Worm (Caenorhabditis elegans) whole organism, late embryonic: Measurements from ENCODE around the gene F02C12.1.

Experiments used
- C38D4.7 ChIP-seq: fragments of 200-800 bp; sonication (Bioruptor generic); optimal IDR thresholded peaks from 2 replicates; lab custom pipeline; 2018; ENCODE audit warnings: mild to moderate bottlenecking, missing genetic modification characterization, moderate library complexity, missing compliant biosample characterization
- K02D7.2 ChIP-seq: sonication (generic microtip); optimal IDR thresholded peaks from 2 replicates; lab custom pipeline; 2017; ENCODE audit warnings: mild to moderate bottlenecking, missing genetic modification characterization, missing compliant biosample characterization
- K09A11.1 ChIP-seq: sonication (generic microtip); optimal IDR thresholded peaks from 2 replicates; lab custom pipeline; 2017; ENCODE audit warnings: antibody characterized with exemption, mild to moderate bottlenecking, missing genetic modification characterization, missing compliant biosample characterization; ENCODE audit not compliant: insufficient read depth
- T23F11.4 ChIP-seq: fragments of 200-800 bp; sonication (Bioruptor generic); optimal IDR thresholded peaks from 2 replicates; lab custom pipeline; 2018; ENCODE audit warnings: mild to moderate bottlenecking, missing genetic modification characterization, missing compliant biosample characterization
- Y22D7AL.16 ChIP-seq: sonication (generic microtip); optimal IDR thresholded peaks from 2 replicates; lab custom pipeline; 2016; ENCODE audit warnings: missing genetic modification characterization, missing compliant biosample characterization
- ceh-14 ChIP-seq: sonication (generic microtip); optimal IDR thresholded peaks from 2 replicates; lab custom pipeline; 2016; ENCODE audit warnings: missing genotype, missing genetic modification characterization, missing compliant biosample characterization
- ceh-18 ChIP-seq: sonication (generic microtip); optimal IDR thresholded peaks from 2 replicates; lab custom pipeline; 2016; ENCODE audit warnings: missing genetic modification characterization, missing compliant biosample characterization
- ceh-19 ChIP-seq: fragments of 200-800 bp; sonication (Bioruptor generic); optimal IDR thresholded peaks from 2 replicates; lab custom pipeline; 2018; ENCODE audit warnings: mild to moderate bottlenecking, missing genetic modification characterization, missing compliant biosample characterization
- ceh-2 ChIP-seq: sonication (generic microtip); optimal IDR thresholded peaks from 2 replicates; lab custom pipeline; 2016; ENCODE audit warnings: missing genotype, missing genetic modification characterization, missing compliant biosample characterization
- ceh-30 ChIP-seq: fragments of 150-350 bp; optimal IDR thresholded peaks from 2 replicates; lab custom pipeline; 2014; ENCODE audit warnings: missing biosample characterization, missing genetic modification characterization
- ceh-34 ChIP-seq: sonication (generic microtip); optimal IDR thresholded peaks from 2 replicates; lab custom pipeline; 2016; ENCODE audit warnings: mild to moderate bottlenecking, missing genetic modification characterization, missing compliant biosample characterization
- ceh-9 ChIP-seq: sonication (generic microtip); optimal IDR thresholded peaks from 2 replicates; lab custom pipeline; 2016; ENCODE audit warnings: mild to moderate bottlenecking, missing genetic modification characterization, inconsistent platforms, missing compliant biosample characterization
- dve-1 ChIP-seq: sonication (generic microtip); optimal IDR thresholded peaks from 2 replicates; lab custom pipeline; 2017; ENCODE audit warnings: antibody characterized with exemption, mild to moderate bottlenecking, missing genetic modification characterization, missing compliant biosample characterization
- elt-4 ChIP-seq: sonication (generic microtip); optimal IDR thresholded peaks from 2 replicates; lab custom pipeline; 2016; ENCODE audit warnings: missing genetic modification characterization, missing compliant biosample characterization
- ets-4 ChIP-seq: sonication (generic microtip); optimal IDR thresholded peaks from 2 replicates; lab custom pipeline; 2016; ENCODE audit warnings: missing genetic modification characterization, missing compliant biosample characterization
- eyg-1 ChIP-seq: sonication (generic microtip); optimal IDR thresholded peaks from 2 replicates; lab custom pipeline; 2016; ENCODE audit warnings: missing genotype, missing genetic modification characterization, missing compliant biosample characterization
- fax-1 ChIP-seq: sonication (generic microtip); optimal IDR thresholded peaks from 2 replicates; lab custom pipeline; 2016; ENCODE audit warnings: missing genotype, missing genetic modification characterization, missing compliant biosample characterization
- fkh-10 ChIP-seq: fragments of 150-350 bp; optimal IDR thresholded peaks from 2 replicates; lab custom pipeline; 2014; ENCODE audit warnings: missing biosample characterization, missing genetic modification reagents, missing genetic modification characterization
- gmeb-2 ChIP-seq: sonication (generic microtip); optimal IDR thresholded peaks from 2 replicates; lab custom pipeline; 2016; ENCODE audit warnings: missing genetic modification characterization, inconsistent platforms, missing compliant biosample characterization
- hlh-13 ChIP-seq: fragments of 200-800 bp; sonication (Bioruptor generic); optimal IDR thresholded peaks from 2 replicates; lab custom pipeline; 2018; ENCODE audit warnings: mild to moderate bottlenecking, missing genetic modification characterization, missing compliant biosample characterization
- hlh-15 ChIP-seq: sonication (generic microtip); optimal IDR thresholded peaks from 2 replicates; lab custom pipeline; 2016; ENCODE audit warnings: missing genetic modification characterization, missing compliant biosample characterization
- hlh-30 ChIP-seq: sonication (generic microtip); optimal IDR thresholded peaks from 2 replicates; lab custom pipeline; 2017; ENCODE audit warnings: antibody characterized with exemption, missing genetic modification characterization, missing compliant biosample characterization; ENCODE audit not compliant: insufficient read depth
- lim-6 ChIP-seq: sonication (generic microtip); optimal IDR thresholded peaks from 2 replicates; lab custom pipeline; 2016; ENCODE audit warnings: missing genetic modification characterization, missing compliant biosample characterization
- lin-11 ChIP-seq: fragments of 200-800 bp; sonication (Bioruptor generic); optimal IDR thresholded peaks from 2 replicates; lab custom pipeline; 2018; ENCODE audit warnings: mild to moderate bottlenecking, missing genetic modification characterization, missing compliant biosample characterization
- madf-2 ChIP-seq: sonication (generic microtip); optimal IDR thresholded peaks from 2 replicates; lab custom pipeline; 2017; ENCODE audit warnings: missing genetic modification characterization, missing compliant biosample characterization
- mec-3 ChIP-seq: sonication (generic microtip); optimal IDR thresholded peaks from 2 replicates; lab custom pipeline; 2016; ENCODE audit warnings: borderline replicate concordance, missing genetic modification characterization, missing compliant biosample characterization
- nfya-1 ChIP-seq: sonication (generic microtip); optimal IDR thresholded peaks from 2 replicates; lab custom pipeline; 2017; ENCODE audit warnings: missing genetic modification characterization, mild to moderate bottlenecking, missing compliant biosample characterization, antibody characterized with exemption, moderate library complexity
- nhr-11 ChIP-seq: fragments of 150-350 bp; optimal IDR thresholded peaks from 2 replicates; lab custom pipeline; 2014; ENCODE audit warnings: missing biosample characterization, missing genetic modification characterization
- nhr-232 ChIP-seq: sonication (generic microtip); optimal IDR thresholded peaks from 2 replicates; lab custom pipeline; 2016; ENCODE audit warnings: missing genetic modification characterization, missing compliant biosample characterization
- npax-4 ChIP-seq: sonication (generic microtip); optimal IDR thresholded peaks from 2 replicates; lab custom pipeline; 2016; ENCODE audit warnings: missing genetic modification characterization, missing compliant biosample characterization
- odd-2 ChIP-seq: sonication (generic microtip); optimal IDR thresholded peaks from 2 replicates; lab custom pipeline; 2017; ENCODE audit warnings: antibody characterized with exemption, mild to moderate bottlenecking, missing genetic modification characterization, missing compliant biosample characterization
- pag-3 ChIP-seq: sonication (generic microtip); optimal IDR thresholded peaks from 2 replicates; lab custom pipeline; 2016; ENCODE audit warnings: missing compliant biosample characterization, missing genetic modification characterization, borderline replicate concordance
- pax-1 ChIP-seq: fragments of 150-350 bp; optimal IDR thresholded peaks from 2 replicates; lab custom pipeline; 2014; ENCODE audit warnings: missing biosample characterization, missing genetic modification characterization
- pha-4 ChIP-seq: fragments of 150-350 bp; optimal IDR thresholded peaks from 2 replicates; lab custom pipeline; 2018; ENCODE audit warnings: missing biosample characterization, missing genetic modification reagents, missing genetic modification characterization
- pqm-1 ChIP-seq: sonication (generic microtip); optimal IDR thresholded peaks from 2 replicates; lab custom pipeline; 2016; ENCODE audit warnings: missing genetic modification characterization, missing compliant biosample characterization
- ref-2 ChIP-seq: sonication (generic microtip); optimal IDR thresholded peaks from 2 replicates; lab custom pipeline; 2016; ENCODE audit warnings: missing genetic modification characterization, missing compliant biosample characterization
- rnt-1 ChIP-seq: sonication (generic microtip); optimal IDR thresholded peaks from 2 replicates; lab custom pipeline; 2016; ENCODE audit warnings: missing genetic modification characterization, missing compliant biosample characterization
- sdc-2 ChIP-seq: sonication (generic microtip); optimal IDR thresholded peaks from 2 replicates; lab custom pipeline; 2016; ENCODE audit warnings: missing genotype, missing genetic modification characterization, missing compliant biosample characterization
- sox-4 ChIP-seq: sonication (generic microtip); optimal IDR thresholded peaks from 2 replicates; lab custom pipeline; 2017; ENCODE audit warnings: mild to moderate bottlenecking, missing genetic modification characterization, inconsistent platforms, missing compliant biosample characterization
- tbx-2 ChIP-seq: sonication (generic microtip); optimal IDR thresholded peaks from 2 replicates; lab custom pipeline; 2016; ENCODE audit warnings: missing genetic modification characterization, missing compliant biosample characterization
- tbx-7 ChIP-seq: sonication (generic microtip); optimal IDR thresholded peaks from 2 replicates; lab custom pipeline; 2016; ENCODE audit warnings: missing genotype, missing genetic modification characterization, missing compliant biosample characterization
- ttx-3 ChIP-seq: sonication (generic microtip); optimal IDR thresholded peaks from 2 replicates; lab custom pipeline; 2016; ENCODE audit warnings: missing genetic modification reagents, missing genetic modification characterization, missing compliant biosample characterization
- unc-3 ChIP-seq, 2 experiments: fragments of 200-800 bp in 1 of 2; sonication (Bioruptor generic) in 1 of 2; sonication (generic microtip) in 1 of 2; conservative IDR thresholded peaks in 1 of 2; optimal IDR thresholded peaks in 1 of 2; 2 replicates each; pipeline versions ENCODE4 v1.3.6 to Lab custom; 2016 to 2022; ENCODE audit warnings: missing compliant biosample characterization in 2 of 2, missing genetic modification characterization in 2 of 2, missing genetic modification reagents in 1 of 2
- unc-42 ChIP-seq: sonication (generic microtip); optimal IDR thresholded peaks from 2 replicates; lab custom pipeline; 2016; ENCODE audit warnings: missing genotype, missing genetic modification characterization, missing compliant biosample characterization
- unc-55 ChIP-seq: sonication (generic microtip); optimal IDR thresholded peaks from 2 replicates; lab custom pipeline; 2017; ENCODE audit warnings: missing biosample characterization, missing genetic modification reagents, missing genetic modification characterization
- zip-5 ChIP-seq: sonication (generic microtip); optimal IDR thresholded peaks from 2 replicates; lab custom pipeline; 2016; ENCODE audit warnings: missing genetic modification characterization, missing compliant biosample characterization
- ztf-16 ChIP-seq: sonication (generic microtip); optimal IDR thresholded peaks from 2 replicates; lab custom pipeline; 2017; ENCODE audit warnings: missing genetic modification characterization, missing compliant biosample characterization

F02C12.1 gene

DNA sequence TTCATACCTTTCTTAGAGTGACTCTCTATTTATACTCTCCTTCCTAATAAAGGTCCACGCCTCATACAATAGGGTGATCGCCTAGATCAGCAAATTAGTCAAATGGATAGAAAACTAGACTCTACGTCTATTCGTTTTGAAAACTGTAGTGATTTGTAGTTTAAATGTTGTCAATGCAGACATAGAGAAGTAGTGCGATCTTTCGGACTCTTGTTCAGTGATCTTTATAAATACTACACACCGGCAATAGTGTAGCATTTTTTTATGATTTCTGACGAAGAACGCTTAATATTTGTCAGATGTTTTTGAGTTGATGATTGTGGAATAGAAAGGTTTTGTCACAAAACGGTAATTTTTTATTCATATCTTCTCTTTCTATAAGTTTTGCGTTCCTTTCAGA, 9.4 kb downstream of the F02C12.1 start:
- TF ChIP-seq mec-3 (tag; lab: Kevin White, UChicago) (no peak), npax-4 (no peak), ceh-19 (GFP tag; lab: Kevin White, UChicago) (no peak), fkh-10 (GFP tag; lab: Kevin White, UChicago) (no peak), C38D4.7 (GFP tag; lab: Kevin White, UChicago) (no peak), sox-4 (tag; lab: Kevin White, UChicago) (no peak), sdc-2 (tag; lab: Kevin White, UChicago) (no peak), pag-3 (tag; lab: Kevin White, UChicago) (no peak), lin-11 (tag; lab: Kevin White, UChicago) (no peak), fax-1 (tag; lab: Kevin White, UChicago) (no peak), nhr-232 (tag; lab: Kevin White, UChicago) (no peak), T23F11.4 (GFP tag; lab: Kevin White, UChicago) (no peak)

DNA sequence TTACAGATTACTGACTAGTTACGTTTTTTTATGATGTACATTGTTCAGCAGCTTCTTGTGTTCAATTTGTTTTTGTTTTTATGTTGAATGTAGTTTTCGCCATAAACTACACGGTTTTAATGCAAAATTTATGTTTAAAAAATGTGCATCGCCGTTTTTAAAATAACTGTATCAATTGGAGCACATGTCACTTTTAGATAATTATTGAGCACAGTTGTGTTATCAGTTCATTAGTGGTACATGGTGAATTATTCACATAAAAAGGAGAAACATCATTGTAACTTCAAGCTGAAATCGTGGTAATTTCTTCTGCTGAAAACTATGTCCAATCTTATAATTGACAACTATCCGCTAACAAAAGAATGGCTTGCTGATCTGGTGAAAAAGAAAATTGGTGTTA, 10.4 kb downstream of the F02C12.1 start:
- TF ChIP-seq unc-3 (GFP tag; conservative IDR thresholded peaks at IDR 0.05; lab: Robert Waterston, UW) (no peak), unc-3 (tag; optimal IDR thresholded peaks at IDR 0.05; lab: Kevin White, UChicago) (no peak), hlh-15 (tag; lab: Kevin White, UChicago) (no peak), hlh-13 (GFP tag; lab: Kevin White, UChicago) (no peak), ceh-34 (tag; lab: Kevin White, UChicago) (no peak), pag-3 (tag; lab: Kevin White, UChicago) (no peak), odd-2 (tag; lab: Kevin White, UChicago) (no peak), ets-4 (tag; lab: Kevin White, UChicago) (no peak), ceh-30 (tag; lab: Kevin White, UChicago) (no peak), pax-1 (no peak)

DNA sequence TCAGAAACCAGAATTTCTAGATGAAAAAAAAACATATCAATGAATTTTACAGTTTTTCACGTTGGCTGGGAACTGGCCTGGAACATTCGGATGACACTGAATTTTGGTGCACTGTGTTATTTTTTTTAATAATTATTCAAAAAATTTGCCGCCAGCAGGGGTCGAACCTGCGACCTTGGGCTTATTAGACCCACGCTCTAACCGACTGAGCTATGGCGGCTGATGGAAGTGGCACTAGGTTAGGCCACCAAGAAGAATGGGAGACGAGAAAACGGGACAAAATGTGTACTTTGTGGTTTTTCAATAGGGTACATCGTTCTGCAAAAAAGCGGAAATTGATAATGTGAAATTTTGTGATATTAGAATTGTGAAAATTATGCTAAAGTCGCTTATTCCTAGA, 13.1 kb downstream of the F02C12.1 start:
- TF ChIP-seq Y22D7AL.16 (peak; percentile 21), ceh-9 (tag; lab: Kevin White, UChicago) (no peak), nhr-11 (tag; lab: Kevin White, UChicago) (no peak), madf-2 (tag; lab: Kevin White, UChicago) (no peak), tbx-7 (no peak), K02D7.2 (peak; percentile 53), T23F11.4 (GFP tag; lab: Kevin White, UChicago) (no peak), gmeb-2 (tag; lab: Kevin White, UChicago) (peak; percentile 64), unc-42 (no peak), nfya-1 (peak; percentile 21), dve-1 (peak; percentile 65), ceh-34 (tag; lab: Kevin White, UChicago) (peak; percentile 26), tbx-2 (tag; lab: Kevin White, UChicago) (peak; percentile 4), lim-6 (tag; lab: Kevin White, UChicago) (no peak), npax-4 (no peak), pqm-1 (tag; lab: Kevin White, UChicago) (no peak), hlh-15 (tag; lab: Kevin White, UChicago) (no peak), fax-1 (tag; lab: Kevin White, UChicago) (no peak), pha-4 (no peak), ttx-3 (tag; lab: Kevin White, UChicago) (peak; percentile 52), ztf-16 (tag; lab: Kevin White, UChicago) (no peak), ceh-18 (tag; lab: Kevin White, UChicago) (peak; percentile 11), unc-3 (GFP tag; conservative IDR thresholded peaks at IDR 0.05; lab: Robert Waterston, UW) (no peak), unc-3 (tag; optimal IDR thresholded peaks at IDR 0.05; lab: Kevin White, UChicago) (no peak), odd-2 (tag; lab: Kevin White, UChicago) (no peak), zip-5 (tag; lab: Kevin White, UChicago) (no peak), K09A11.1 (no peak), pag-3 (tag; lab: Kevin White, UChicago) (no peak), ceh-2 (tag; lab: Kevin White, UChicago) (peak; percentile 21), ceh-14 (tag; lab: Kevin White, UChicago) (peak; percentile 20), elt-4 (tag; lab: Kevin White, UChicago) (no peak), unc-55 (GFP tag; lab: Kevin White, UChicago) (no peak), rnt-1 (tag; lab: Kevin White, UChicago) (no peak), ref-2 (tag; lab: Kevin White, UChicago) (no peak), C38D4.7 (GFP tag; lab: Kevin White, UChicago) (peak; percentile 12), ceh-30 (tag; lab: Kevin White, UChicago) (no peak), eyg-1 (tag; lab: Kevin White, UChicago) (no peak), hlh-30 (tag; lab: Kevin White, UChicago) (no peak)
